Fruit fly (Drosophila melanogaster): ENCODE measurements around the gene Diedel2.

Gene Diedel2

DNA sequence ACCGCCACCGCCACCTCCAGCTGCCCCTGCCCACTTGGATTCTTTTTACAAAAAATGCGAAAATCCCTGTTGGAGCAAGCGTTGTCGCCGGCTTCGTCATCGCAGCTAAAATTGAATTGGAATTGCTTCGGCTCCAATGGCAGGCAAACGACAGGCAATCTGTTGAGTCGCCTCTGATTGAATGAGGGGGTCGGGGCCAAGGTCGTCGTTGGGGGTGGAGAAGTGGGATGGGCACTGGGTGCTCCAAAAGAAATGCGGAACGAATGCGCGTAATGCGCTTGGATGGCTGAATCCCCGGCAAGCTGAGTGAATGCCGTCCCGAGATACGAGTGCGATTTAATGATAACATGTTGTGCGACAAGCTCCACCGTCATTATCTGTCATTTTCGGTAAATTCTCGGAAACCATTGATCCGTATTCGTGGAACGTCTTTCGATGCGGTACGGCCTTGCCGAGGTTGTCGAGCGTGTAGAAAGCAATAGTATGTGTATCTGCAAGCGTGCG, 9.5 kb downstream of the Diedel2 start:
- TF ChIP-seq Rel (GFP tag; optimal IDR thresholded peaks at IDR 0.05) (no peak), Rel (tag; optimal IDR thresholded peaks at IDR 0.05) (peak; percentile 66), GATAd (GFP tag; optimal IDR thresholded peaks at IDR 0.05) (no peak), rgr (GFP tag; optimal IDR thresholded peaks at IDR 0.05) (no peak)

DNA sequence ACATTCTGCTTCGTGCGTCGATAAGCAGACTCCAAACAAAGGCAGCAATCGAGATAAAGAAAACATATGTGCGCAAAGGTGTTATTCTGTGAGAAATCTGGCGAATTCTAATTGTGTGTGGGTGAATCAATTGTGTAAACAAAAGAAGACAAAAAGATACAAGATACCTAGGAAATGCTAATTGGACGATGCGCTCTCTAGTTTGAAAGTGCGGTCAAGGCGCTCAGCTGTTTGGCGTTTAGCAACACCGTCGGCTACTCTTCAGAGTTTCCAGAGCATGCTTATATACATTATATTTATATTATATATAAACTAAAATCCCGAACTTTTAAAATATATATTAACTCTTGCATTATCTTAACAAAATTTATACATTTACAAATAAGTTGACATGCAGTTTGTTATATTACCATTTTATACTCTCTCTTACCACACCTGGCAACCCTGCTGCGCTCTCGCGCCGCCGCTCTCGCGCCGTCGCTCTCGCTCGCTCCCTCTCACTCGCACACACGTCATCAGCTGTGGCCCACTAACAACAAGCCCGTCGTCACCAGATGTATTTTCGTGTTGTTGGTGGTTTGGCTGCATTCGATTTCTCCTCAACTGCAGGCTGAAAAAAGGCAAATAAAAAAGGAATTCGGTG, 10.4 kb downstream of the Diedel2 start, which contains the start of gene CG1907:
Gene CG1907 (plus strand): TSS at position 551 of the 643 bp plus-strand sequence.
- peak; percentile 76 for TF ChIP-seq tai (GFP tag; optimal IDR thresholded peaks at IDR 0.05)
- peak; percentile 95 for TF ChIP-seq psq (GFP tag; optimal IDR thresholded peaks at IDR 0.05)
- TF ChIP-seq HLH106 (tag; optimal IDR thresholded peaks at IDR 0.05), result peak; percentile 99
- TF ChIP-seq jim (GFP tag; optimal IDR thresholded peaks at IDR 0.05), result no peak
- TF ChIP-seq sage (GFP tag; optimal IDR thresholded peaks at IDR 0.05), result peak; percentile 94
- TF ChIP-seq GATAd (GFP tag; optimal IDR thresholded peaks at IDR 0.05), result peak; percentile 82
- TF ChIP-seq Rel (GFP tag; optimal IDR thresholded peaks at IDR 0.05), result peak; percentile 94
- TF ChIP-seq Rel (tag; optimal IDR thresholded peaks at IDR 0.05), result peak; percentile 88
- TF ChIP-seq Hr83 (GFP tag; optimal IDR thresholded peaks at IDR 0.05; ENCODE audit: poor library complexity, severe bottlenecking), result peak; percentile 19
- TF ChIP-seq Hnf4 (GFP tag; optimal IDR thresholded peaks at IDR 0.05), result peak; percentile 94
- peak; percentile 98 for TF ChIP-seq CG9705 (GFP tag; optimal IDR thresholded peaks at IDR 0.05)
- TF ChIP-seq Dfd (GFP tag; optimal IDR thresholded peaks at IDR 0.05), result peak; percentile 78
- TF ChIP-seq N (GFP tag; optimal IDR thresholded peaks at IDR 0.05), result no peak
- peak; percentile 69 for TF ChIP-seq Jra (GFP tag; optimal IDR thresholded peaks at IDR 0.05)
- peak; percentile 89 for TF ChIP-seq brk (GFP tag; optimal IDR thresholded peaks at IDR 0.05)
- TF ChIP-seq Abd-B (GFP tag; optimal IDR thresholded peaks at IDR 0.05), result no peak
- TF ChIP-seq h (GFP tag; optimal IDR thresholded peaks at IDR 0.05), result peak; percentile 97
- peak; percentile 28 to 99 for TF ChIP-seq foxo (GFP tag; optimal IDR thresholded peaks at IDR 0.05)
- no peak for TF ChIP-seq lola (GFP tag; optimal IDR thresholded peaks at IDR 0.05)
- no peak for TF ChIP-seq Myc (optimal IDR thresholded peaks at IDR 0.05)
- TF ChIP-seq fru (GFP tag; optimal IDR thresholded peaks at IDR 0.05), result peak; percentile 93
- peak; percentile 72 for TF ChIP-seq woc (GFP tag; optimal IDR thresholded peaks at IDR 0.05)
- TF ChIP-seq OdsH (GFP tag; optimal IDR thresholded peaks at IDR 0.05), result peak; percentile 97
- no peak for TF ChIP-seq pan (optimal IDR thresholded peaks at IDR 0.05)
- TF ChIP-seq usp (GFP tag; optimal IDR thresholded peaks at IDR 0.05), result no peak
- TF ChIP-seq CG32264 (GFP tag; optimal IDR thresholded peaks at IDR 0.05), result peak; percentile 81
- peak; percentile 97 for TF ChIP-seq rgr (GFP tag; optimal IDR thresholded peaks at IDR 0.05)
- TF ChIP-seq sv (GFP tag; optimal IDR thresholded peaks at IDR 0.05), result peak; percentile 91
- no peak for TF ChIP-seq Hr78 (GFP tag; optimal IDR thresholded peaks at IDR 0.05)
- TF ChIP-seq br (GFP tag; optimal IDR thresholded peaks at IDR 0.05), result peak; percentile 92
- peak; percentile 98 for TF ChIP-seq dmrt93B (GFP tag; optimal IDR thresholded peaks at IDR 0.05)
- TF ChIP-seq dl (GFP tag; optimal IDR thresholded peaks at IDR 0.05; ENCODE audit: insufficient read depth in 1 of 2, partially characterized antibody in 2 of 2), result no peak
- peak; percentile 88 for TF ChIP-seq ey (GFP tag; optimal IDR thresholded peaks at IDR 0.05)
- peak; percentile 11 for TF ChIP-seq Mio (GFP tag; optimal IDR thresholded peaks at IDR 0.05)
- TF ChIP-seq Sp1 (GFP tag; optimal IDR thresholded peaks at IDR 0.05), result peak; percentile 97
- TF ChIP-seq Dif (GFP tag; optimal IDR thresholded peaks at IDR 0.05; ENCODE audit: partially characterized antibody), result peak; percentile 13
- TF ChIP-seq CrebA (GFP tag; optimal IDR thresholded peaks at IDR 0.05; ENCODE audit: borderline replicate concordance), result peak; percentile 61
- TF ChIP-seq Vsx2 (GFP tag; optimal IDR thresholded peaks at IDR 0.05; ENCODE audit: partially characterized antibody), result no peak
- TF ChIP-seq dsf (GFP tag; optimal IDR thresholded peaks at IDR 0.05; ENCODE audit: borderline replicate concordance), result peak; percentile 57

Measured in whole organism, wandering third instar larva.